Fruit fly (Drosophila melanogaster) whole organism, embryonic: ENCODE data around the gene CG8677.

ENCODE experiments used
- Fer1 ChIP-seq: fragments of 200-800 bp; sonication (Bioruptor generic); optimal IDR thresholded peaks from 2 replicates; lab custom pipeline; 2017; ENCODE audit warnings: missing biosample characterization, mild to moderate bottlenecking, missing genetic modification characterization
- lilli ChIP-seq: fragments of 200-800 bp; sonication (Bioruptor generic); optimal IDR thresholded peaks from 3 replicates; lab custom pipeline; 2016; ENCODE audit warnings: missing biosample characterization, missing genetic modification characterization
- pan ChIP-seq, 4 experiments: fragments of >200 bp in 3 of 4; fragments of 200-800 bp in 1 of 4; sonication (Bioruptor generic) in 1 of 4; optimal IDR thresholded peaks in 3 of 4; IDR thresholded peaks in 1 of 4; 2 replicates each; pipeline versions ENCODE4 v1.3.6 to Lab custom; 2017 to 2022; ENCODE audit warnings: missing biosample characterization in 2 of 4, missing genetic modification characterization in 2 of 4, mixed read lengths in 1 of 4

DNA sequence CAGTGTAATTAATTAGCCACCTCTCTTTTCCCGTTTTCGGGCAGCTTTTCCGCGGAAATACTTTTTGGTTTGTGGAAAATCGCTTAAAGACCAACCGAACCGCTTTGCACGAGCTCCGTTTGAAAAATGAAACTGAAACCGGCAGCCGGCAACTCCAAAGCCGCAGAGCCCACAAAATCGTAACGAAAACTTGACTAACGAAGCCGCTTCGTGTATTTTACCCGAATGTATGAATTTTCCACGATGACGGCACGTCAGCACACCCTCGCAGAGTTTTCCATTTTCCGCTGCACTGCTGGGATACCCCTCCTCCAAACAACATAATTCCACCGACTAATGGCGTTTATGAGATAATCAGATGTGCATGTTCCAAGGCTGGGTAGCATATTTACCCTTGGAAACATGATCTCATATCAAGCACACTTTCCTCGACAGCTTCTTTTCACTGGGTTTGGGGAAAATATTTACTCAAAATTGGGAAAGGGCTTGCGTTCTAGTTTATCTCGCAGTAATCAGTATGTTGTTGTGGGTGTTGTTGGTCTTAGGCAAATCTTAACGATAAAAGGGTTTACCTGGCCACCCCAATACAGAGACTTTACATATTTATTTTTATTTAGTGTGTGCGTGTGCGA is 22.4 kb upstream of the CG8677 start, which contains the start of gene Ret:
- no peak for TF ChIP-seq pan (optimal IDR thresholded peaks at IDR 0.05; lab: Kevin White, UChicago)
- no peak for TF ChIP-seq pan (GFP tag; optimal IDR thresholded peaks at IDR 0.05 in 1 of 2, IDR thresholded peaks at IDR 0.05 in 1 of 2)
- no peak for TF ChIP-seq lilli (GFP tag; lab: Kevin White, UChicago)
- no peak for TF ChIP-seq Fer1 (GFP tag; lab: Kevin White, UChicago)
